Fruit fly (Drosophila melanogaster) Kc167 (cell line): ENCODE results near the gene CAH7.

Experiments
- Myc ChIP-seq: fragments of >200 bp; optimal IDR thresholded peaks from 2 replicates; lab custom pipeline; 2017; ENCODE audit warnings: missing external identifiers
- Sin3A ChIP-seq: fragments of >200 bp; optimal IDR thresholded peaks from 2 replicates; lab custom pipeline; 2018; ENCODE audit warnings: missing external identifiers
- h ChIP-seq: fragments of >200 bp; optimal IDR thresholded peaks from 3 replicates; lab custom pipeline; 2018; ENCODE audit warnings: missing external identifiers
- insv ChIP-seq: fragments of >200 bp; optimal IDR thresholded peaks from 3 replicates; lab custom pipeline; 2018; ENCODE audit warnings: missing external identifiers
- psq ChIP-seq: fragments of >200 bp; optimal IDR thresholded peaks from 2 replicates; lab custom pipeline; 2017; ENCODE audit warnings: missing external identifiers
- ttk ChIP-seq: sonication (Bioruptor generic); optimal IDR thresholded peaks from 2 replicates; lab custom pipeline; 2017; ENCODE audit warnings: missing external identifiers

The CAH7 gene

dm6 chr3R:10109938-10110337 lies 2.1 kb upstream of the CAH7 start, which contains the start of gene Fmr1:
Gene Fmr1, minus strand, starts transcription at chr3R:10110121.
- TF ChIP-seq Myc (lab: Kevin White, UChicago) (no peak), psq (peak; percentile 68)

DNA sequence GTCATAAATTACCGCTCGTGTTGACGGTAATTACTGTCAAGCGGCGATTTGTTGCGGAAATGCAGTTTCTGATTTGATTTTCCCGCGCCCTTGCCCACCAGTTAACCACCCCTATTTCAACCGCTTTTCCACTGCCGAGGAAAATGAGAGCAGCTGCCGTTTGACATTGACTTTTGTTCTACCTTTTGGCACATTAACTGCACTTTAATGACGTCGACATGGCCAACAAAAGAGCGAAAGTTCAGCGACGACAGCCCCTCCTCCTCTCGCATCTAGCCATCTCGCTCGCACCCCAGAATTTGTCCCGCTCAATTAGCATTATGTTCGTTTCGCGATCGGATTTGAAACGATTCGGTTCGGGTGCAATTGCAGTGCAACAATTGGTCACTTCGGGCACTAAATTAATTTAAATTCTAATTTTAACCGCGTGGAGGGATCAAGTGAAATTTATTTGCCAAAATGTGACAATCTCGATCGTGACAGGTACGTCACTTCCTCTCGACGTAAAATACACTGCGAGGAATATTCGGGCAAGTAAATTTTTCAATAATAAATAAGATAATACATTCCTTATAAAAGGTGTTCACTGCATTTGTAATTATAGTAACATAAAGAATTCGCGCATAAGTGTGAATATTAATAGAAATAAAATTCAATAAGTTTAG lies 755 bp upstream of the CAH7 start:
- TF ChIP-seq h (lab: Kevin White, UChicago) (no peak), psq (no peak), insv (no peak), ttk (lab: Kevin White, UChicago) (no peak), Sin3A (lab: Kevin White, UChicago) (no peak), Myc (lab: Kevin White, UChicago) (no peak)

- TF ChIP-seq insv (no peak), Sin3A (lab: Kevin White, UChicago) (no peak), Myc (lab: Kevin White, UChicago) (no peak), psq (no peak), ttk (lab: Kevin White, UChicago) (no peak), h (lab: Kevin White, UChicago) (no peak)
Measured at dm6 chr3R:10111815-10112185, 237 bp upstream of the CAH7 start.

dm6 chr3R:10113746-10114145 lies 1.7 kb downstream of the CAH7 start:
- TF ChIP-seq h (lab: Kevin White, UChicago) (no peak), Myc (lab: Kevin White, UChicago) (no peak), psq (no peak), insv (no peak), ttk (lab: Kevin White, UChicago) (no peak), Sin3A (lab: Kevin White, UChicago) (no peak)

DNA sequence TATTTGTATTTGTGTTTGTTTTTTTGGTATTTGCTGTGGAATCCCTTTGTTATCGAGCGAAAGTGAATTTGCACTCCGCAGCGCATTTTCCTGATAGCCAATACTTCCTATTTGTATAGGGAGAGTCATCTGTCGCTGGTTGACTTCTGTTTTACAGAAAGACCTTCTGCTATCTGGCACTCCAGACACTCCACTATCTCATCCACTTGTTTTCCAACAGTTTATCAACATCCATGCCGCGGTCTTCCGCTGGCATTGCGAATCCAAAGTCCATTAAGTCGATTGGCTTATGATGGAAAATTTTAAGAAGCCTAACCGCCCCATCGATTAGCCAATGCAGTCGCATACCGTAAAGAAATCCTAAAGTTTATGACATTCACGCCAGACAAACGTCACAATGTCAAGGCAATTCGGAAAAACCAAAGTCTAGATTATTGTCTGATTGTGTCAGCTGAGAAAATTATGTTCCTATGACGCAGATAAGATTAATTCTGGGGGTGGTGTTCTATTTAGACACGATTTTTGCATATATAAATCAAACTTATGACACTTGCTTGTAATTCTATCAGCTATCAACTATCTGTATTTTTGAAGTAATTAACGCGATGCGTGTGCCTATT lies 3.0 kb downstream of the CAH7 start:
- TF ChIP-seq Sin3A (lab: Kevin White, UChicago) (no peak), ttk (lab: Kevin White, UChicago) (no peak), psq (no peak), Myc (lab: Kevin White, UChicago) (no peak), insv (no peak)

DNA sequence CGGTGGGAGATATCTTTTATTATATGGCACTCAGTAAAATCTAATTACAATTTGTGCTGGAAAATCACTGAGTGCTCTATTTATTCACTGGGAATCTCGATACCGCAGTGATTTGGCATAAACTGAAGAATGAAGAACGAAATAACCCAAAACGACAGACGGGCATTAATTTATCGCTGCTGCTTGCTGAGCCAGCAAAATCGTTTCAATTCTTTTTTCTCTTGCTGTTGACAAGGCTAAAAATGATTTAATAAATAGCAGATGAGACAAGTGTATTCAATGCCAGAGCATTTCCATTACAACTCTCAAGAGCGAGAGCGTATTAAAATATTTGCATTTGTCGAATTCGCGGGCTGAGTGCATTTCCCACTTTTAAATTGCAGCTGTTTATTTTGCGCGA lies 3.8 kb downstream of the CAH7 start:
- TF ChIP-seq Myc (lab: Kevin White, UChicago) (no peak), Sin3A (lab: Kevin White, UChicago) (no peak), insv (no peak), h (lab: Kevin White, UChicago) (no peak), psq (no peak), ttk (lab: Kevin White, UChicago) (no peak)

dm6 chr3R:10119592-10119991 lies 7.6 kb downstream of the CAH7 start:
- no peak for TF ChIP-seq h (lab: Kevin White, UChicago)
- TF ChIP-seq ttk (lab: Kevin White, UChicago) = no peak
- no peak for TF ChIP-seq psq
- no peak for TF ChIP-seq Myc (lab: Kevin White, UChicago)
- no peak for TF ChIP-seq Sin3A (lab: Kevin White, UChicago)
- no peak for TF ChIP-seq insv

DNA sequence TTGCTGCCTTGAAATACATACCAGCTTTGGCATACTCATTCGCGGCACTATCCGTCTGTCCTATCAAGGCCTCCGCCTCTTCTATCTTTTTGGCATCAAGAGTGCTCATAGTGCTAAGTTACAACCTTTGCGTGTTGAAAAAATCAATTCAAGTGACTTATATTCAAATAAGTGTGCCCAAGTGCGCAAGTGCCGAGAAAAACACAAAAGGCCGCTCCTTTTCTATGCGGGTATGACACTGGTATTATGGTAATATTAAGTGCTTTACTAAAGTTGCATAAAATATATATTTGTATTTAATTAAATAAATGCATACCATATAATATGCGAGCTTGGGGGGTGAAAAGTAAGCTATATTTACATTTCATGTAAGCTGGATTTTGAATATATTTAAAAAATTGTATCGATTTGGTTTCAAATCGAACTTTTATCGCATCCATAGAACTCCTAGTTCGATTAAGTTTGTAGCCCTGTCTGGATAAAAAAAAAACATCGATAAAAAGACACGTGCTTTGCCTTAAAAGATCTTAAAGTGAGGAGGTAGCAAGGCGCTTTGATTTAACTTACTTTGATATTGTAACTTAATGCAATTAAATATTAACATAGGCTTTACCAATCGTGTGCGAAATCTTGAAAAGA lies 9.3 kb downstream of the CAH7 start, which contains the start of the genes gammaSnap2 and ATPsynepsilonL:
TSS of gene gammaSnap2 (minus strand) at position 135 of the 639 bp plus-strand sequence.
TSS of gene ATPsynepsilonL (plus strand) at position 508 of the 639 bp plus-strand sequence.
- TF ChIP-seq insv = no peak
- no peak for TF ChIP-seq Myc (lab: Kevin White, UChicago)
- no peak for TF ChIP-seq psq
- TF ChIP-seq h (lab: Kevin White, UChicago) = no peak
- no peak for TF ChIP-seq ttk (lab: Kevin White, UChicago)
- no peak for TF ChIP-seq Sin3A (lab: Kevin White, UChicago)

- no peak for TF ChIP-seq h (lab: Kevin White, UChicago)
- no peak for TF ChIP-seq psq
- TF ChIP-seq Myc (lab: Kevin White, UChicago) = no peak
- TF ChIP-seq insv = no peak
- TF ChIP-seq ttk (lab: Kevin White, UChicago) = no peak
- no peak for TF ChIP-seq Sin3A (lab: Kevin White, UChicago)
Measured at dm6 chr3R:10124764-10125163, 12.7 kb downstream of the CAH7 start.

DNA sequence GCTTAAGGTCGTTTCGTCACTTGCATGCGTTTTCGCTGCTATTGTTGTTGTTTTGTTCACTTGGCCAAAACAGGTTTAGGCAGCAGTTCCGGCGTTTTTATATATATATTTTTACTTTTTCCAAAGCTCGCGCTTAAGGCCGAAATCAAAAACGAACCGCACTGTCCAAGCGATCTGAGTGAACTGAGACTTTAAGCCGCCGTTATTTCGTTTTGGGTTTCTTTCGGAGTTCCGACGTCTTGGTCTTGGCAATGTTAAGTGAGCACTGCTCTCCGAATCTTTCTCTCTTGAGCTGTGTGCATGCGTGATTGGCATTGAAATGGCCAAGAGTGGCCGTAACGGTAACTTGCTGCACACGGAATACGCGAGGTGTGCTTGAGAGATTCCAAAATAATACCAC lies 13.4 kb downstream of the CAH7 start, which contains the start of gene knk:
TSS of gene knk (minus strand) at position 188 of the 400 bp plus-strand sequence.
- no peak for TF ChIP-seq Myc (lab: Kevin White, UChicago)
- TF ChIP-seq Sin3A (lab: Kevin White, UChicago) = no peak
- TF ChIP-seq h (lab: Kevin White, UChicago) = no peak
- TF ChIP-seq insv = no peak
- TF ChIP-seq psq = no peak
- TF ChIP-seq ttk (lab: Kevin White, UChicago) = no peak

- TF ChIP-seq h (lab: Kevin White, UChicago) (no peak), insv (no peak), ttk (lab: Kevin White, UChicago) (no peak), Sin3A (lab: Kevin White, UChicago) (no peak), Myc (lab: Kevin White, UChicago) (no peak)
Measured at dm6 chr3R:10130091-10130490, 18.1 kb downstream of the CAH7 start.

dm6 chr3R:10130975-10131529 lies 19.0 kb downstream of the CAH7 start:
- no peak for TF ChIP-seq insv
